In the genomic region with DNA sequence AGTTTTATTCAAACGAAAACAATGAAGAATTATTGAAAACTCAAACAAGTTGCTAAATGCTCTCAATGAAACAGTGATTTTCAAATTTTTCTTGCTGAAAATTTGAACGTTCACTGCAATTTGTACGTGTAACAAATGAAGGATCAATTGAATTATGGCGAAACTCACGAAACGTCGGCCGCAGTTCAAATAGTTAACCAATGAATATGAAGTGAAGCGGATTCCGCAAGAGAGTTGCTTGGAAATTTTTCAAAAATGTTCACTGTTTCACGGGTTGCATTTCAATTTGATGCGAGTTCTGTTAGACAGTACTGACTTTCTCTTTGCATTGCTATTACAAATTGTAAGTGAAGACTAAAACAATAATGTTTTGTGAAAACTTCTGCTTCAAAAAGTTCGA, we compare ENCODE assay signal across 2 worm cellular contexts.
TF ChIP-seq lines count a peak whose summit lies in the region.

No protein-coding gene starts in this region.

TF ChIP-seq in whole organism, L4 larva, 104 proteins besides CTCF, POLR2A, EP300 and RAD21:
- TF ChIP-seq ceh-28 (tag; optimal IDR thresholded peaks at IDR 0.05; lab: Kevin White, UChicago), result no peak
- peak; percentile 56; the same call in 1 of the 2 replicates for TF ChIP-seq snpc-1.2 (GFP tag; IDR thresholded peaks at IDR 0.05; lab: Robert Waterston, UW)

TF ChIP-seq in whole organism, young adult, 124 proteins besides CTCF, POLR2A, EP300 and RAD21:
- no peak for TF ChIP-seq dox-1 (GFP tag; IDR thresholded peaks at IDR 0.05; lab: Robert Waterston, UW)
- TF ChIP-seq snpc-1.1 (tag; optimal IDR thresholded peaks at IDR 0.05; lab: Kevin White, UChicago; ENCODE audit: insufficient read depth), result no peak
- no peak for TF ChIP-seq nfya-1 (tag; optimal IDR thresholded peaks at IDR 0.05; lab: Kevin White, UChicago; ENCODE audit: borderline replicate concordance, insufficient read depth)
- no peak for TF ChIP-seq snpc-4 (GFP tag; optimal IDR thresholded peaks at IDR 0.05; lab: Kevin White, UChicago)
- peak in 3 of 4 experiments; percentile 50 to 72 (median 72) for TF ChIP-seq snpc-4 (tag; optimal IDR thresholded peaks at IDR 0.05; lab: Kevin White, UChicago)
- no peak for TF ChIP-seq tbx-9 (tag; optimal IDR thresholded peaks at IDR 0.05; lab: Kevin White, UChicago; ENCODE audit: borderline replicate concordance)
- TF ChIP-seq B0336.3 (GFP tag; IDR thresholded peaks at IDR 0.05; lab: Robert Waterston, UW), result no peak
- no peak for TF ChIP-seq snpc-1.3 (tag; optimal IDR thresholded peaks at IDR 0.05; lab: Kevin White, UChicago; ENCODE audit: insufficient read depth)
- no peak for TF ChIP-seq Y95B8A.8 (GFP tag; IDR thresholded peaks at IDR 0.05; lab: Robert Waterston, UW)

Comparison
In these comparisons a context has a peak if more than half of its experiments do, and no peak if none do; other contexts are left out.
1. Of the 7 proteins assayed by ChIP-seq in both whole organism, young adult and whole organism, L4 larva: peak only in whole organism, young adult: snpc-4; only in whole organism, L4 larva: none; in both: none; in neither: 6.